Fruit fly (Drosophila melanogaster): ENCODE data around the gene CG42450.

Gene CG42450

DNA sequence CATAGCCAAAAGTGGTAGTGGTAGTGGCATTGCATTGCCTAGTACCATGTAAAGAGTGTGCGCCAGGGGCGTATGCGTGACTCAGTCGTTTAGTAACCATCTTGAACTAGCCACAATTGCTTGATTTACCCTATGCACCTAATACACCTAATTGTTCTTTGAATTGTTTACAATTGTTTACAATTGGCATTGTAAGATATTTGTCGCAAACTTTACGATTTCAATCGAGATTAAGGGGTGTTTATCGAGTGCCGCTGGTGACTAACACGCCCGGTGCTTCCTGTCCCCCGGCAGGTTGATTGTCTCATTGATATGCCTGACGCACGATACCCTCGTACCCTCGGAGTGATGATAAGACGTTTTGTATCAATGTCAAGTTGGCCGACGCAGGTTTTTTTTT, 23.9 kb downstream of the CG42450 start (continued):
- no peak for TF ChIP-seq corto (GFP tag; optimal IDR thresholded peaks at IDR 0.05)
- no peak for TF ChIP-seq twi (tag; optimal IDR thresholded peaks at IDR 0.05)
- TF ChIP-seq ken (GFP tag; IDR thresholded peaks at IDR 0.05): peak; percentile 42; the same call in 1 of the 3 replicates
- peak; percentile 12 for TF ChIP-seq CG7556 (GFP tag; optimal IDR thresholded peaks at IDR 0.05)
- TF ChIP-seq bigmax (GFP tag; optimal IDR thresholded peaks at IDR 0.05): no peak
- peak; percentile 59 for TF ChIP-seq dmrt99B (tag; optimal IDR thresholded peaks at IDR 0.05)
- no peak for TF ChIP-seq Hey (tag; optimal IDR thresholded peaks at IDR 0.05)
- TF ChIP-seq Antp (GFP tag; optimal IDR thresholded peaks at IDR 0.05): peak; percentile 37
- no peak for TF ChIP-seq CG18011 (GFP tag; optimal IDR thresholded peaks at IDR 0.05)
- TF ChIP-seq dati (GFP tag; IDR thresholded peaks at IDR 0.05): no peak
- TF ChIP-seq CG13775 (GFP tag; optimal IDR thresholded peaks at IDR 0.05): no peak
- no peak for TF ChIP-seq Opbp (GFP tag; IDR thresholded peaks at IDR 0.05; ENCODE audit: partially characterized antibody)
- TF ChIP-seq CG8765 (GFP tag; IDR thresholded peaks at IDR 0.05): no peak
- no peak for TF ChIP-seq maf-S (GFP tag; optimal IDR thresholded peaks at IDR 0.05)
- no peak for TF ChIP-seq CG3995 (GFP tag; optimal IDR thresholded peaks at IDR 0.05)
- TF ChIP-seq Dp (GFP tag; optimal IDR thresholded peaks at IDR 0.05): no peak
- TF ChIP-seq CG8924 (tag; optimal IDR thresholded peaks at IDR 0.05): peak; percentile 9
- no peak for TF ChIP-seq fd3F (GFP tag; optimal IDR thresholded peaks at IDR 0.05)
- no peak for TF ChIP-seq phol (tag; optimal IDR thresholded peaks at IDR 0.05)
- TF ChIP-seq nmo (GFP tag; optimal IDR thresholded peaks at IDR 0.05): peak; percentile 58
- TF ChIP-seq Spps (tag; optimal IDR thresholded peaks at IDR 0.05): no peak
- TF ChIP-seq Sox100B (GFP tag; optimal IDR thresholded peaks at IDR 0.05): no peak
- 0 out of 2 replicates have a peak, but pooled peaks have one; percentile 37 for TF ChIP-seq gsb (GFP tag; IDR thresholded peaks at IDR 0.05)
- TF ChIP-seq Pdp1 (GFP tag; optimal IDR thresholded peaks at IDR 0.05): peak; percentile 33 to 42
- TF ChIP-seq Ets65A (GFP tag): peak; percentile 71
- TF ChIP-seq mam (GFP tag; optimal IDR thresholded peaks at IDR 0.05): peak; percentile 31
- no peak for TF ChIP-seq Oaz (GFP tag; IDR thresholded peaks at IDR 0.05)
- no peak for TF ChIP-seq CG18764 (GFP tag; optimal IDR thresholded peaks at IDR 0.05)
- peak; percentile 69 for TF ChIP-seq stc (GFP tag; IDR thresholded peaks at IDR 0.05)
- no peak for TF ChIP-seq lab (GFP tag; optimal IDR thresholded peaks at IDR 0.05)
- TF ChIP-seq YL-1 (GFP tag; optimal IDR thresholded peaks at IDR 0.05): no peak
- TF ChIP-seq Mad (GFP tag; optimal IDR thresholded peaks at IDR 0.05): no peak
- no peak for TF ChIP-seq CG1602 (GFP tag; optimal IDR thresholded peaks at IDR 0.05)
- no peak for TF ChIP-seq hkb (optimal IDR thresholded peaks at IDR 0.05)
- no peak for TF ChIP-seq hkb (GFP tag; IDR thresholded peaks at IDR 0.05)
- TF ChIP-seq unpg (GFP tag; optimal IDR thresholded peaks at IDR 0.05): peak; percentile 46
- TF ChIP-seq sd (tag; optimal IDR thresholded peaks at IDR 0.05): peak; percentile 14
- no peak for TF ChIP-seq ac (GFP tag; optimal IDR thresholded peaks at IDR 0.05)
- no peak for TF ChIP-seq pho (GFP tag; optimal IDR thresholded peaks at IDR 0.05)
- TF ChIP-seq tll (GFP tag; optimal IDR thresholded peaks at IDR 0.05): no peak
- TF ChIP-seq Hsf (GFP tag; optimal IDR thresholded peaks at IDR 0.05): no peak
- peak; percentile 30 for TF ChIP-seq CG17385 (GFP tag; optimal IDR thresholded peaks at IDR 0.05)
- TF ChIP-seq CG12299 (tag; optimal IDR thresholded peaks at IDR 0.05): no peak
- no peak for TF ChIP-seq Gsc (GFP tag; IDR thresholded peaks at IDR 0.05)
- TF ChIP-seq B-H1 (GFP tag; IDR thresholded peaks at IDR 0.05): no peak
- no peak for TF ChIP-seq Sry-δ (GFP tag; optimal IDR thresholded peaks at IDR 0.05)
- TF ChIP-seq shn (GFP tag; optimal IDR thresholded peaks at IDR 0.05): peak; percentile 37
- TF ChIP-seq CG4404 (GFP tag; IDR thresholded peaks at IDR 0.05): peak; percentile 63
- TF ChIP-seq vvl (GFP tag; IDR thresholded peaks at IDR 0.05): peak; percentile 46; the same call in 1 of the 2 replicates
- TF ChIP-seq CG11696 (GFP tag; IDR thresholded peaks at IDR 0.05): no peak
- TF ChIP-seq sisA (GFP tag; IDR thresholded peaks at IDR 0.05): no peak
- TF ChIP-seq B-H2 (GFP tag; optimal IDR thresholded peaks at IDR 0.05): no peak
